Fruit fly (Drosophila melanogaster): ENCODE measurements around the gene CG13102.

Gene CG13102

DNA sequence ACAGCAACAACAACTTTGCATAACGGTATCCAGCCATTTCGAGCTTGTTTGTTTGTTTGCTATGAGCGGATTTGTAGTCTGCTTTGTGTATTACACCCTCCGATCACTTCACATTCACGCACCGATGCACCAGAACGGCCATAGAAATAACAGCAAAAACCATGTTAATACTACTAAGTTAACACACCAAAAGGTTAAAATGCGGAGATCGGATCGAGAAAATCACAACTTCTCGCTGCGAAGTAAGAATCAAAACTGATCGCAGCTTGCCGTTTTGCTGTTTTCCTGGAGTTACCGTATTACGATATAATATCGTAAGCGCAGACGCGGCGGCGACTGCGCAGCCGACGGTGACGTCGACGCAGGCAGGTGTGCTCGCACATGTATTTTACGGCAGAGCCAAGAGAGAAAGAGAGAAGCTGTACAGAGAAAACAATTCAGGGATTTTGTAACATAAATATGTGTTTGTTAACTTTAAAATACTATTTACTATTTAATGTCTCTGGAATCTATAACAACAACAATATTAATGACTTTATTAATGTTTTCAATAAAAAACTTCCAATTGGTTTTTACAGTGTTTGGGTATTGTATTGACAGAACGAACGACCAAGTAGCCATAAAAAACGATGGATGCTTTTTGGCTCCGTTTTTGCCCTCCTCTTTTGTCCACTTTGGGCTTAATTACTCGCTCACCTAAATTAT lies 27.2 kb upstream of the CG13102 start, which contains the start of gene CG13101 (continued):
- no peak for TF ChIP-seq ato (GFP tag; IDR thresholded peaks at IDR 0.05; ENCODE audit: partially characterized antibody)
- peak; percentile 93 for TF ChIP-seq CG14441 (GFP tag; IDR thresholded peaks at IDR 0.05)
- peak; percentile 94 for TF ChIP-seq CG6689 (GFP tag; IDR thresholded peaks at IDR 0.05)
- TF ChIP-seq CG1603 (tag; optimal IDR thresholded peaks at IDR 0.05), result peak; percentile 81
- no peak; the same call in 2 of the 3 replicates for TF ChIP-seq CG3726 (GFP tag; IDR thresholded peaks at IDR 0.05)
- TF ChIP-seq usp (GFP tag; optimal IDR thresholded peaks at IDR 0.05), result no peak
- TF ChIP-seq gfzf (GFP tag; optimal IDR thresholded peaks at IDR 0.05), result no peak
- TF ChIP-seq CG12942 (GFP tag; optimal IDR thresholded peaks at IDR 0.05), result peak; percentile 89
- TF ChIP-seq MESR4 (GFP tag; optimal IDR thresholded peaks at IDR 0.05), result peak; percentile 42
- no peak; the same call in 1 of the 3 replicates for TF ChIP-seq CG11456 (GFP tag; IDR thresholded peaks at IDR 0.05)
- TF ChIP-seq CG32532 (GFP tag; IDR thresholded peaks at IDR 0.05), result peak; percentile 97
- peak; percentile 81 for TF ChIP-seq CG1602 (GFP tag; optimal IDR thresholded peaks at IDR 0.05)
- TF ChIP-seq dmrt99B (tag; optimal IDR thresholded peaks at IDR 0.05), result peak; percentile 92
- TF ChIP-seq Opbp (GFP tag; IDR thresholded peaks at IDR 0.05; ENCODE audit: partially characterized antibody), result no peak
- 0 out of 2 replicates have a peak, but pooled peaks have one; percentile 36 for TF ChIP-seq dan (GFP tag; IDR thresholded peaks at IDR 0.05)
- TF ChIP-seq CG11696 (GFP tag; IDR thresholded peaks at IDR 0.05), result peak; percentile 89
- TF ChIP-seq lilli (GFP tag; optimal IDR thresholded peaks at IDR 0.05), result peak; percentile 93
- TF ChIP-seq CG14050 (GFP tag; IDR thresholded peaks at IDR 0.05), result peak; percentile 89
- peak; percentile 56 for TF ChIP-seq CG7271 (tag; optimal IDR thresholded peaks at IDR 0.05)
- peak; percentile 92 for TF ChIP-seq ase (GFP tag; IDR thresholded peaks at IDR 0.05)
- peak; percentile 83 for TF ChIP-seq slp2 (GFP tag; optimal IDR thresholded peaks at IDR 0.05)
- no peak for TF ChIP-seq bbx (GFP tag; IDR thresholded peaks at IDR 0.05; ENCODE audit: partially characterized antibody)
- peak; percentile 72 for TF ChIP-seq sug (tag; optimal IDR thresholded peaks at IDR 0.05)
- peak; percentile 93 for TF ChIP-seq CG2120 (GFP tag; optimal IDR thresholded peaks at IDR 0.05)
- peak; percentile 23 for TF ChIP-seq CG4282 (GFP tag; optimal IDR thresholded peaks at IDR 0.05)
- peak; percentile 76 for TF ChIP-seq Rx (GFP tag; IDR thresholded peaks at IDR 0.05)
- no peak for TF ChIP-seq Neu2 (GFP tag; optimal IDR thresholded peaks at IDR 0.05; ENCODE audit: borderline replicate concordance)
- TF ChIP-seq CG31388 (GFP tag; optimal IDR thresholded peaks at IDR 0.05), result peak; percentile 71
- TF ChIP-seq sob (GFP tag; IDR thresholded peaks at IDR 0.05), result peak; percentile 96
- peak; percentile 85 for TF ChIP-seq wor (GFP tag; IDR thresholded peaks at IDR 0.05)
- TF ChIP-seq bigmax (GFP tag; optimal IDR thresholded peaks at IDR 0.05), result no peak
- no peak for TF ChIP-seq CG6791 (GFP tag; IDR thresholded peaks at IDR 0.05; ENCODE audit: partially characterized antibody)
- TF ChIP-seq CG13296 (GFP tag; optimal IDR thresholded peaks at IDR 0.05), result peak; percentile 93
- peak; percentile 95 for TF ChIP-seq CG8924 (tag; optimal IDR thresholded peaks at IDR 0.05)
- peak; percentile 89 for TF ChIP-seq HHEX (GFP tag; optimal IDR thresholded peaks at IDR 0.05)
- peak; percentile 98 for TF ChIP-seq sens (GFP tag)
- TF ChIP-seq Dll (GFP tag; IDR thresholded peaks at IDR 0.05; ENCODE audit: partially characterized antibody), result no peak
- peak; percentile 96 for TF ChIP-seq stc (GFP tag; IDR thresholded peaks at IDR 0.05)
- TF ChIP-seq CG10274 (GFP tag; optimal IDR thresholded peaks at IDR 0.05), result peak; percentile 55
- peak; percentile 94 for TF ChIP-seq CG10979 (tag; optimal IDR thresholded peaks at IDR 0.05)
- TF ChIP-seq CG17359 (tag; optimal IDR thresholded peaks at IDR 0.05), result peak; percentile 93
- peak; percentile 75 for TF ChIP-seq CG5180 (GFP tag; optimal IDR thresholded peaks at IDR 0.05)
- TF ChIP-seq dm (GFP tag; optimal IDR thresholded peaks at IDR 0.05), result peak; percentile 50
- TF ChIP-seq bsh (GFP tag; optimal IDR thresholded peaks at IDR 0.05), result peak; percentile 81 to 96
- peak; percentile 87 for TF ChIP-seq CG8281 (tag; optimal IDR thresholded peaks at IDR 0.05)
- peak; percentile 66 for TF ChIP-seq zfh2 (GFP tag; optimal IDR thresholded peaks at IDR 0.05)
- TF ChIP-seq toy (GFP tag; IDR thresholded peaks at IDR 0.05), result peak; percentile 83
- TF ChIP-seq lmd (GFP tag; IDR thresholded peaks at IDR 0.05), result peak; percentile 91
- peak; percentile 93 for TF ChIP-seq Blimp-1 (GFP tag; optimal IDR thresholded peaks at IDR 0.05)
- TF ChIP-seq Hr39 (optimal IDR thresholded peaks at IDR 0.05), result no peak
